Fruit fly (Drosophila melanogaster): ENCODE results near the gene Nelf-A.
A peak's percentile ranks its signal among the peaks of the same experiment; 100 is the strongest.

Nelf-A gene

dm6 chr3R:21184373-21185132, 39.0 kb upstream of the Nelf-A start (continued):
- TF ChIP-seq Gsc (GFP tag; IDR thresholded peaks at IDR 0.05) (no peak), CG11085 (GFP tag; IDR thresholded peaks at IDR 0.05) (peak; percentile 63; the same call in 1 of the 2 replicates), CG32767 (GFP tag; IDR thresholded peaks at IDR 0.05) (no peak), B-H1 (GFP tag; IDR thresholded peaks at IDR 0.05) (no peak), CG13775 (GFP tag; optimal IDR thresholded peaks at IDR 0.05) (peak; percentile 76), pan (optimal IDR thresholded peaks at IDR 0.05) (no peak), pan (GFP tag; optimal IDR thresholded peaks at IDR 0.05 in 1 of 2, IDR thresholded peaks at IDR 0.05 in 1 of 2) (peak in 1 of 2 experiments; percentile 81), CG7839 (tag; optimal IDR thresholded peaks at IDR 0.05) (peak; percentile 73), CG17361 (GFP tag; IDR thresholded peaks at IDR 0.05) (peak; percentile 60; the same call in 2 of the 3 replicates), jing (GFP tag; optimal IDR thresholded peaks at IDR 0.05) (peak; percentile 61), Sox100B (GFP tag; optimal IDR thresholded peaks at IDR 0.05) (peak; percentile 55), ro (GFP tag; IDR thresholded peaks at IDR 0.05) (0 out of 2 replicates have a peak, but pooled peaks have one; percentile 46), danr (GFP tag; IDR thresholded peaks at IDR 0.05) (0 out of 2 replicates have a peak, but pooled peaks have one; percentile 41), crc (GFP tag; optimal IDR thresholded peaks at IDR 0.05) (peak; percentile 29), Eip74EF (GFP tag; optimal IDR thresholded peaks at IDR 0.05) (peak in 1 of 2 experiments; percentile 93), nau (GFP tag; optimal IDR thresholded peaks at IDR 0.05) (peak; percentile 40), gfzf (GFP tag; optimal IDR thresholded peaks at IDR 0.05) (peak; percentile 1), CG15269 (tag; optimal IDR thresholded peaks at IDR 0.05) (peak; percentile 71), dan (GFP tag; IDR thresholded peaks at IDR 0.05) (no peak), sima (GFP tag; optimal IDR thresholded peaks at IDR 0.05) (peak; percentile 33), Max (GFP tag; optimal IDR thresholded peaks at IDR 0.05) (peak; percentile 76), Dbx (GFP tag; IDR thresholded peaks at IDR 0.05) (peak; percentile 84), CG3838 (GFP tag; optimal IDR thresholded peaks at IDR 0.05) (peak; percentile 49), E2f2 (GFP tag; IDR thresholded peaks at IDR 0.05) (peak; percentile 96), CG11560 (tag; IDR thresholded peaks at IDR 0.05) (no peak; the same call in 2 of the 3 replicates), stwl (tag; optimal IDR thresholded peaks at IDR 0.05) (peak; percentile 76), BtbVII (GFP tag; optimal IDR thresholded peaks at IDR 0.05) (peak; percentile 64), CG9215 (GFP tag; IDR thresholded peaks at IDR 0.05) (peak; percentile 35; the same call in 1 of the 2 replicates), tio (GFP tag; optimal IDR thresholded peaks at IDR 0.05) (peak; percentile 33), ash1 (GFP tag; optimal IDR thresholded peaks at IDR 0.05) (peak; percentile 36), Ravus (GFP tag; IDR thresholded peaks at IDR 0.05) (no peak), ems (GFP tag; optimal IDR thresholded peaks at IDR 0.05) (peak; percentile 70), CTCF (GFP tag; optimal IDR thresholded peaks at IDR 0.05) (peak; percentile 97), bsh (GFP tag; optimal IDR thresholded peaks at IDR 0.05) (peak in 1 of 2 experiments; percentile 59), org-1 (GFP tag; optimal IDR thresholded peaks at IDR 0.05) (peak; percentile 27), inv (GFP tag; IDR thresholded peaks at IDR 0.05; ENCODE audit: partially characterized antibody) (no peak; the same call in 1 of the 2 replicates), CG12391 (tag; optimal IDR thresholded peaks at IDR 0.05) (peak; percentile 68), CG6654 (GFP tag; optimal IDR thresholded peaks at IDR 0.05) (peak; percentile 47), CG31388 (GFP tag; optimal IDR thresholded peaks at IDR 0.05) (peak; percentile 50), Hsf (GFP tag; optimal IDR thresholded peaks at IDR 0.05) (peak; percentile 80), HLH54F (GFP tag; optimal IDR thresholded peaks at IDR 0.05) (peak; percentile 77), Sry-β (GFP tag; optimal IDR thresholded peaks at IDR 0.05) (peak; percentile 20), ato (GFP tag; IDR thresholded peaks at IDR 0.05; ENCODE audit: partially characterized antibody) (0 out of 2 replicates have a peak, but pooled peaks have one; percentile 34), oc (tag; optimal IDR thresholded peaks at IDR 0.05) (no peak), cwo (GFP tag; optimal IDR thresholded peaks at IDR 0.05) (no peak), seq (GFP tag; IDR thresholded peaks at IDR 0.05) (peak; percentile 50; the same call in 1 of the 2 replicates), CG18764 (GFP tag; optimal IDR thresholded peaks at IDR 0.05) (peak; percentile 52), CG9727 (GFP tag; optimal IDR thresholded peaks at IDR 0.05) (peak; percentile 74), CG12236 (GFP tag; optimal IDR thresholded peaks at IDR 0.05) (peak; percentile 53)
